Worm (Caenorhabditis elegans) whole organism, young adult: ENCODE data around the gene C27D6.3.

Source experiments
- B0019.2 ChIP-seq: fragments of 200-800 bp; sonication (Bioruptor generic); conservative IDR thresholded peaks from 2 replicates; pipeline ENCODE4 v1.3.6; 2022; ENCODE audit warnings: missing genetic modification reagents, missing genetic modification characterization, missing compliant biosample characterization
- F22D6.2 ChIP-seq: sonication (generic microtip); optimal IDR thresholded peaks from 2 replicates; lab custom pipeline; 2016; ENCODE audit warnings: mild to moderate bottlenecking, missing genetic modification characterization, missing compliant biosample characterization
- F49E8.2 ChIP-seq: sonication (generic microtip); optimal IDR thresholded peaks from 3 replicates; lab custom pipeline; 2017; ENCODE audit warnings: missing genetic modification characterization, mild to moderate bottlenecking, missing compliant biosample characterization, antibody characterized with exemption, moderate library complexity; ENCODE audit not compliant: insufficient read depth
- Y53F4B.3 ChIP-seq: fragments of 200-800 bp; sonication (Bioruptor generic); IDR thresholded peaks from 2 replicates; pipeline ENCODE4 v1.3.6; 2022; ENCODE audit warnings: missing genetic modification reagents, missing genetic modification characterization, missing compliant biosample characterization
- Y67H2A.10 ChIP-seq: fragments of 200-800 bp; sonication (Bioruptor generic); conservative IDR thresholded peaks from 2 replicates; pipeline ENCODE4 v1.3.6; 2022; ENCODE audit warnings: missing genetic modification reagents, missing genetic modification characterization, missing compliant biosample characterization
- Y95B8A.8 ChIP-seq: fragments of 200-800 bp; sonication (Bioruptor generic); IDR thresholded peaks from 2 replicates; pipeline ENCODE4 v1.3.6; 2022; ENCODE audit warnings: missing genetic modification reagents, missing genetic modification characterization, missing compliant biosample characterization
- ama-1 ChIP-seq, 3 experiments: fragments of 150-350 bp in 1 of 3; sonication (generic microtip) in 2 of 3; optimal IDR thresholded peaks; 2 replicates each; lab custom pipeline; 2014 to 2018; ENCODE audit warnings: missing biosample characterization in 2 of 3, missing genetic modification characterization in 2 of 3, missing genetic modification reagents in 2 of 3
- aptf-2 ChIP-seq: fragments of 200-800 bp; sonication (Bioruptor generic); conservative IDR thresholded peaks from 2 replicates; pipeline ENCODE4 v1.3.6; 2022; ENCODE audit warnings: missing genetic modification reagents, missing genetic modification characterization, missing compliant biosample characterization
- atf-7 ChIP-seq: sonication (generic microtip); optimal IDR thresholded peaks from 2 replicates; lab custom pipeline; 2017; ENCODE audit warnings: mild to moderate bottlenecking, missing genetic modification characterization, missing compliant biosample characterization
- attf-3 ChIP-seq: fragments of 200-800 bp; sonication (Bioruptor generic); conservative IDR thresholded peaks from 2 replicates; pipeline ENCODE4 v1.3.6; 2022; ENCODE audit warnings: missing genetic modification reagents, missing genetic modification characterization, missing compliant biosample characterization
- attf-5 ChIP-seq: fragments of 200-800 bp; sonication (Bioruptor generic); optimal IDR thresholded peaks from 2 replicates; lab custom pipeline; 2018; ENCODE audit warnings: mild to moderate bottlenecking, missing genetic modification characterization, missing compliant biosample characterization
- attf-6 ChIP-seq: fragments of 200-800 bp; sonication (Bioruptor generic); IDR thresholded peaks from 2 replicates; pipeline ENCODE4 v1.3.6; 2022; ENCODE audit warnings: missing genetic modification reagents, missing genetic modification characterization, missing compliant biosample characterization
- bed-1 ChIP-seq: fragments of 200-800 bp; sonication (Bioruptor generic); IDR thresholded peaks from 2 replicates; pipeline ENCODE4 v1.3.6; 2022; ENCODE audit warnings: missing genetic modification reagents, missing genetic modification characterization, missing compliant biosample characterization
- ceh-27 ChIP-seq: fragments of 200-800 bp; sonication (Bioruptor generic); optimal IDR thresholded peaks from 2 replicates; lab custom pipeline; 2018; ENCODE audit warnings: mild to moderate bottlenecking, missing genetic modification characterization, moderate library complexity, missing compliant biosample characterization
- ceh-91 ChIP-seq: fragments of 200-800 bp; sonication (Bioruptor generic); IDR thresholded peaks from 2 replicates; pipeline ENCODE4 v1.3.6; 2022; ENCODE audit warnings: missing genetic modification reagents, missing genetic modification characterization, missing compliant biosample characterization
- chd-7 ChIP-seq: sonication (generic microtip); optimal IDR thresholded peaks from 2 replicates; lab custom pipeline; 2016; ENCODE audit warnings: mild to moderate bottlenecking, missing genetic modification characterization, moderate library complexity, missing compliant biosample characterization
- die-1 ChIP-seq: sonication (generic microtip); optimal IDR thresholded peaks from 2 replicates; lab custom pipeline; 2016; ENCODE audit warnings: missing genotype, mild to moderate bottlenecking, missing genetic modification characterization, missing compliant biosample characterization
- dpl-1 ChIP-seq: fragments of 150-350 bp; optimal IDR thresholded peaks from 2 replicates; lab custom pipeline; 2014; ENCODE audit warnings: missing biosample characterization, missing genetic modification reagents, missing genetic modification characterization
- hlh-12 ChIP-seq: sonication (generic microtip); optimal IDR thresholded peaks from 2 replicates; lab custom pipeline; 2016; ENCODE audit warnings: missing genetic modification characterization, missing compliant biosample characterization
- hlh-26 ChIP-seq: fragments of 200-800 bp; sonication (Bioruptor generic); conservative IDR thresholded peaks from 2 replicates; pipeline ENCODE4 v1.3.6; 2022; ENCODE audit warnings: missing genetic modification reagents, missing genetic modification characterization, missing compliant biosample characterization
- hmg-20 ChIP-seq: fragments of 200-800 bp; sonication (Bioruptor generic); IDR thresholded peaks from 2 replicates; pipeline ENCODE4 v1.3.6; 2022; ENCODE audit warnings: missing genetic modification reagents, missing genetic modification characterization, missing compliant biosample characterization
- lag-1 ChIP-seq: fragments of 200-800 bp; sonication (Bioruptor generic); IDR thresholded peaks from 2 replicates; pipeline ENCODE4 v1.3.6; 2022; ENCODE audit warnings: missing genetic modification reagents, missing genetic modification characterization, missing compliant biosample characterization
- let-526 ChIP-seq: fragments of 200-800 bp; sonication (Bioruptor generic); IDR thresholded peaks from 2 replicates; pipeline ENCODE4 v1.3.6; 2022; ENCODE audit warnings: missing genetic modification reagents, missing genetic modification characterization, missing compliant biosample characterization
- let-607 ChIP-seq, 2 experiments: fragments of 200-800 bp in 1 of 2; sonication (Bioruptor generic) in 1 of 2; sonication (generic microtip) in 1 of 2; optimal IDR thresholded peaks; 2 replicates each; lab custom pipeline; 2016 to 2018; ENCODE audit warnings: mild to moderate bottlenecking in 2 of 2, missing compliant biosample characterization in 2 of 2, missing genetic modification characterization in 2 of 2, moderate library complexity in 2 of 2, missing genotype in 1 of 2
- lin-26 ChIP-seq: fragments of 200-800 bp; sonication (Bioruptor generic); IDR thresholded peaks from 2 replicates; pipeline ENCODE4 v1.3.6; 2022; ENCODE audit warnings: missing genetic modification reagents, missing genetic modification characterization, missing compliant biosample characterization
- madf-10 ChIP-seq: sonication (generic microtip); optimal IDR thresholded peaks from 2 replicates; lab custom pipeline; 2016; ENCODE audit warnings: mild to moderate bottlenecking, missing genetic modification characterization, missing compliant biosample characterization
- madf-6 ChIP-seq: fragments of 200-800 bp; sonication (Bioruptor generic); IDR thresholded peaks from 2 replicates; pipeline ENCODE4 v1.3.6; 2022; ENCODE audit warnings: missing genetic modification reagents, missing genetic modification characterization, missing compliant biosample characterization
- nfya-2 ChIP-seq: fragments of 200-800 bp; sonication (Bioruptor generic); IDR thresholded peaks from 2 replicates; pipeline ENCODE4 v1.3.6; 2022; ENCODE audit warnings: missing genetic modification reagents, missing genetic modification characterization, missing compliant biosample characterization
- nfyb-1 ChIP-seq: fragments of 200-800 bp; sonication (Bioruptor generic); IDR thresholded peaks from 2 replicates; pipeline ENCODE4 v1.3.6; 2022; ENCODE audit warnings: missing genetic modification reagents, missing genetic modification characterization, missing compliant biosample characterization
- nhr-120 ChIP-seq: fragments of 200-800 bp; sonication (Bioruptor generic); IDR thresholded peaks from 2 replicates; pipeline ENCODE4 v1.3.6; 2022; ENCODE audit warnings: missing genetic modification characterization, missing compliant biosample characterization
- nhr-179 ChIP-seq: sonication (generic microtip); optimal IDR thresholded peaks from 2 replicates; lab custom pipeline; 2016; ENCODE audit warnings: mild to moderate bottlenecking, missing genetic modification characterization, missing compliant biosample characterization
- nhr-27 ChIP-seq: fragments of 200-800 bp; sonication (Bioruptor generic); optimal IDR thresholded peaks from 2 replicates; lab custom pipeline; 2018; ENCODE audit warnings: mild to moderate bottlenecking, missing genetic modification characterization, moderate library complexity, missing compliant biosample characterization
- pbrm-1 ChIP-seq: fragments of 200-800 bp; sonication (Bioruptor generic); IDR thresholded peaks from 2 replicates; pipeline ENCODE4 v1.3.6; 2022; ENCODE audit warnings: missing genetic modification reagents, missing genetic modification characterization, missing compliant biosample characterization
- pha-4 ChIP-seq: fragments of 150-350 bp; sonication (generic microtip); optimal IDR thresholded peaks from 2 replicates; lab custom pipeline; 2014; ENCODE audit warnings: missing biosample characterization, missing genetic modification reagents, missing genetic modification characterization
- rec-8 ChIP-seq, 2 experiments: sonication (generic microtip); optimal IDR thresholded peaks; 2 replicates each; lab custom pipeline; 2016; ENCODE audit warnings: mild to moderate bottlenecking in 2 of 2, missing genetic modification characterization in 2 of 2, missing genetic modification reagents in 2 of 2, missing genotype in 2 of 2, missing biosample characterization in 1 of 2, missing compliant biosample characterization in 1 of 2, moderate library complexity in 1 of 2
- sea-2 ChIP-seq: fragments of 200-800 bp; sonication (Bioruptor generic); IDR thresholded peaks from 2 replicates; pipeline ENCODE4 v1.3.6; 2022; ENCODE audit warnings: missing genetic modification characterization, missing compliant biosample characterization
- snpc-4 ChIP-seq, 5 experiments: fragments of 150-350 bp in 1 of 5; sonication (generic microtip) in 4 of 5; optimal IDR thresholded peaks; 2 replicates each; lab custom pipeline; 2014 to 2018; ENCODE audit warnings: missing genetic modification characterization in 5 of 5, missing biosample characterization in 3 of 5, antibody characterized with exemption in 2 of 5, mild to moderate bottlenecking in 2 of 5, missing compliant biosample characterization in 2 of 5, missing genotype in 2 of 5, moderate library complexity in 2 of 5, missing genetic modification reagents in 1 of 5
- unc-130 ChIP-seq: sonication (generic microtip); optimal IDR thresholded peaks from 2 replicates; lab custom pipeline; 2016; ENCODE audit warnings: missing genetic modification reagents, missing genetic modification characterization, missing compliant biosample characterization
- ztf-22 ChIP-seq: fragments of 200-800 bp; sonication (Bioruptor generic); optimal IDR thresholded peaks from 2 replicates; lab custom pipeline; 2018; ENCODE audit warnings: mild to moderate bottlenecking, missing genetic modification characterization, moderate library complexity, missing compliant biosample characterization
- ztf-28 ChIP-seq: fragments of 200-800 bp; sonication (Bioruptor generic); IDR thresholded peaks from 2 replicates; pipeline ENCODE4 v1.3.6; 2022; ENCODE audit warnings: missing genetic modification reagents, missing genetic modification characterization, missing compliant biosample characterization
- ztf-6 ChIP-seq: fragments of 200-800 bp; sonication (Bioruptor generic); IDR thresholded peaks from 2 replicates; pipeline ENCODE4 v1.3.6; 2022; ENCODE audit warnings: missing genetic modification reagents, missing genetic modification characterization, missing compliant biosample characterization

Gene C27D6.3

DNA sequence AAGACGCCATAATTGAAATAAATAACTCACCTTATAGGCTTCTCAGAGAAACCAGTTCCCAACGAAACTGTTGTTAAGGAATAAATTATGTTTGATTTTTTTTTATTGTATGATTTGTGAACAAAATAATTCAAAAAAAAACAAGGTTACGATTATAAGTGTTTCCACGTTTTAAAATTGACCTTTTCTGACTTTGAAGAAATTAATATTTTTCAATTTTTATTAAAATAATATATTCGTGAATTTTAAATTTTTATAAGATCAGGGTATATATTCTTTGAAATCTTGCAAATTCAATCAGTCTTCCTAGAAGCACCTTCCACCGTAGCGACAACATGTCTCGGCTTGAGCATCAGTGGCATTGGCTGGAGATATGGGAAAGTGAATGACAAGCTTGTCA, at the start of gene C27D6.3:
Gene C27D6.3, minus strand, starts transcription at position 101 of the 400 bp plus-strand sequence.
- no peak for TF ChIP-seq nfyb-1 (GFP tag; lab: Robert Waterston, UW)
- TF ChIP-seq nhr-27: no peak
- TF ChIP-seq madf-10 (tag; lab: Kevin White, UChicago): no peak
- TF ChIP-seq Y67H2A.10 (GFP tag; lab: Robert Waterston, UW): no peak
- TF ChIP-seq ceh-91 (GFP tag; lab: Robert Waterston, UW): no peak
- TF ChIP-seq hmg-20 (GFP tag; lab: Robert Waterston, UW): no peak
- no peak for TF ChIP-seq attf-6 (GFP tag; lab: Robert Waterston, UW)
- no peak for TF ChIP-seq Y95B8A.8 (GFP tag; lab: Robert Waterston, UW)
- TF ChIP-seq atf-7 (tag; lab: Kevin White, UChicago): no peak
- TF ChIP-seq let-607 (tag; optimal IDR thresholded peaks at IDR 0.05; lab: Kevin White, UChicago): no peak
- no peak for TF ChIP-seq sea-2
- no peak for TF ChIP-seq F22D6.2
- TF ChIP-seq hlh-26 (GFP tag; lab: Robert Waterston, UW): no peak
- TF ChIP-seq pbrm-1 (GFP tag; lab: Robert Waterston, UW): no peak
- TF ChIP-seq rec-8 (tag; optimal IDR thresholded peaks at IDR 0.05; lab: Kevin White, UChicago): no peak
- no peak for TF ChIP-seq ztf-28 (GFP tag; lab: Robert Waterston, UW)
- no peak for TF ChIP-seq aptf-2 (GFP tag; lab: Robert Waterston, UW)
- TF ChIP-seq lag-1: no peak

DNA sequence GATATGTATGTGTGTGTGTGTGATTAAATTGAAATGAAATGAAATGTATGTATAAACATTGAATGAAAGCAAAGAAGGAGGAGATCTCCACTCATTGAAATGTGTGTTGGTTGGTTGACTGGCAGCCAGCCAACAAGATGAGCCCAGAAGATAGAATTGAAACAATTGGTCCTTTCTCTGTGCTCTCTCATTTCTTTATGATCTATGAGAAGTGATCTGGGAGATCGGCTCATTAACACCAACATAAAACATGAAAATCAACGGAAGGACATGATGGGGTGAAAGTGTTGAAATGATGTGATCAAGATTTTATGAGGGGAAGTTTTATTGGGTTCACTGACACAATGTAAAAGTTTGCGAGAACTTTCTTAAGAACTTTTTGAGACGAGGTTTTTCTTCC, 48.6 kb upstream of the C27D6.3 start:
- TF ChIP-seq bed-1 (GFP tag; lab: Robert Waterston, UW) (no peak), ceh-27 (GFP tag; lab: Kevin White, UChicago) (no peak), nhr-179 (tag; lab: Kevin White, UChicago) (no peak), F49E8.2 (tag; lab: Kevin White, UChicago) (no peak), attf-3 (GFP tag; lab: Robert Waterston, UW) (no peak), Y53F4B.3 (GFP tag; lab: Robert Waterston, UW) (no peak), unc-130 (GFP tag; lab: Kevin White, UChicago) (no peak)

DNA sequence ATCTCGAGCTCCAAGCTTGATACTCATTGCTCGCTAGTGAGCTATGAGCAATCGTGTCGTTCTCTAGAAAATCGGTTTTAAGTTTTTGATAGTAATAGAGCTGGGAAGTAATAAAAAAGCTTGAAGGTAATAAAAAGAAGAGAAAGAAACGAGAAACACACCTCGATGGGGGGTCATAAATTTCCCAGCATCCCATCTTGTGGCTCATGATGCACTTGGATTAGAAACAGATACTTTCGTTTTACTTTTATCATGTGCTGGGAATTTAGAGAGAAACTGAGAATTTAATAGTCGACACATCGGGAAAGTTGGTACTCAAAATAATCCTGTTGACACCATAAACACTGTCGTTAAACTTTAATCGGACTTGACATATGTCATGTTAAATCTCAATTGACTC, 46.4 kb upstream of the C27D6.3 start:
- TF ChIP-seq Y67H2A.10 (GFP tag; lab: Robert Waterston, UW) (no peak), pha-4 (tag; lab: Kevin White, UChicago) (no peak), snpc-4 (GFP tag; optimal IDR thresholded peaks at IDR 0.05; lab: Kevin White, UChicago) (no peak), snpc-4 (tag; optimal IDR thresholded peaks at IDR 0.05; lab: Kevin White, UChicago) (no peak), nfya-2 (GFP tag; lab: Robert Waterston, UW) (no peak), Y95B8A.8 (GFP tag; lab: Robert Waterston, UW) (no peak), ztf-22 (GFP tag; lab: Kevin White, UChicago) (no peak), lin-26 (GFP tag; lab: Robert Waterston, UW) (no peak), hlh-12 (tag; lab: Kevin White, UChicago) (no peak), nhr-120 (no peak), madf-6 (GFP tag; lab: Robert Waterston, UW) (no peak), die-1 (tag; lab: Kevin White, UChicago) (no peak), chd-7 (tag; lab: Kevin White, UChicago) (no peak), let-526 (GFP tag; lab: Robert Waterston, UW) (no peak), ama-1 (optimal IDR thresholded peaks at IDR 0.05; lab: Kevin White, UChicago) (no peak), ama-1 (GFP tag; optimal IDR thresholded peaks at IDR 0.05; lab: Kevin White, UChicago) (no peak), ztf-6 (GFP tag; lab: Robert Waterston, UW) (no peak), dpl-1 (GFP tag; lab: Kevin White, UChicago) (no peak), nhr-179 (tag; lab: Kevin White, UChicago) (no peak), attf-5 (GFP tag; lab: Kevin White, UChicago) (no peak), B0019.2 (no peak)
